Worm (Caenorhabditis elegans): ENCODE data around the gene ndua-5.

DNA sequence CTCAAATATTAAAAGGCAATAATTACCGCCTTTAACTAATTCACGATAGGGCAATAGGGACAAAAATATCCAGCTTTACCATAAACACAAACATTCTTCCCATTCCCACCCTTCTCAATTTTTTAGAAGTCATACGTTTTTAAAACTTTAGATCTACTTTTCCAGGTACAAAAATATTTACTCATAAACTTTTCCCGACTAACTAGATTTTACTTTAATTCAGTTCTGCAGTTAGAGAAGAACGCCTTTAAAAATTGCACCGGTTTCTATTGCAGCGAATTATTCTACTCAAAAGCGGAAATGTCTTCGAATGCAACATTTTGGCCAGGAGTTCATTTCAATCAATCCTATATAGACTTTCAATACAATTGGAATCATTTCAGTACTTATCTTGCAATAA lies 28.4 kb downstream of the ndua-5 start, which contains the start of gene sru-3:
- TF ChIP-seq unc-62 (GFP tag; optimal IDR thresholded peaks at IDR 0.05) (no peak), nhr-237 (tag; optimal IDR thresholded peaks at IDR 0.05) (no peak), ama-1 (optimal IDR thresholded peaks at IDR 0.05) (no peak), egl-5 (tag; optimal IDR thresholded peaks at IDR 0.05) (no peak), aly-2 (tag; optimal IDR thresholded peaks at IDR 0.05) (no peak), ceh-16 (tag; optimal IDR thresholded peaks at IDR 0.05) (no peak), nhr-28 (tag; optimal IDR thresholded peaks at IDR 0.05) (no peak), ZK546.5 (tag; optimal IDR thresholded peaks at IDR 0.05) (no peak), nhr-77 (tag; optimal IDR thresholded peaks at IDR 0.05) (no peak)
